Worm (Caenorhabditis elegans) whole organism, late embryonic: ENCODE measurements around the gene ptr-15.

Experiments
- ama-1 ChIP-seq: fragments of 150-350 bp; optimal IDR thresholded peaks from 2 replicates; lab custom pipeline; 2014
- ceh-18 ChIP-seq: sonication (generic microtip); optimal IDR thresholded peaks from 2 replicates; lab custom pipeline; 2016; ENCODE audit warnings: missing genetic modification characterization, missing compliant biosample characterization
- ceh-30 ChIP-seq: fragments of 150-350 bp; optimal IDR thresholded peaks from 2 replicates; lab custom pipeline; 2014; ENCODE audit warnings: missing biosample characterization, missing genetic modification characterization
- che-1 ChIP-seq: sonication (generic microtip); optimal IDR thresholded peaks from 2 replicates; lab custom pipeline; 2016; ENCODE audit warnings: mild to moderate bottlenecking, missing genetic modification characterization, missing compliant biosample characterization
- elt-4 ChIP-seq: sonication (generic microtip); optimal IDR thresholded peaks from 2 replicates; lab custom pipeline; 2016; ENCODE audit warnings: missing genetic modification characterization, missing compliant biosample characterization
- ets-4 ChIP-seq: sonication (generic microtip); optimal IDR thresholded peaks from 2 replicates; lab custom pipeline; 2016; ENCODE audit warnings: missing genetic modification characterization, missing compliant biosample characterization
- fkh-10 ChIP-seq: fragments of 150-350 bp; optimal IDR thresholded peaks from 2 replicates; lab custom pipeline; 2014; ENCODE audit warnings: missing biosample characterization, missing genetic modification reagents, missing genetic modification characterization
- lin-11 ChIP-seq: fragments of 200-800 bp; sonication (Bioruptor generic); optimal IDR thresholded peaks from 2 replicates; lab custom pipeline; 2018; ENCODE audit warnings: mild to moderate bottlenecking, missing genetic modification characterization, missing compliant biosample characterization
- nfya-1 ChIP-seq: sonication (generic microtip); optimal IDR thresholded peaks from 2 replicates; lab custom pipeline; 2017; ENCODE audit warnings: missing genetic modification characterization, mild to moderate bottlenecking, missing compliant biosample characterization, antibody characterized with exemption, moderate library complexity
- nhr-232 ChIP-seq: sonication (generic microtip); optimal IDR thresholded peaks from 2 replicates; lab custom pipeline; 2016; ENCODE audit warnings: missing genetic modification characterization, missing compliant biosample characterization
- pha-4 ChIP-seq: fragments of 150-350 bp; optimal IDR thresholded peaks from 2 replicates; lab custom pipeline; 2018; ENCODE audit warnings: missing biosample characterization, missing genetic modification reagents, missing genetic modification characterization
- tbx-2 ChIP-seq: sonication (generic microtip); optimal IDR thresholded peaks from 2 replicates; lab custom pipeline; 2016; ENCODE audit warnings: missing genetic modification characterization, missing compliant biosample characterization
- ttx-3 ChIP-seq: sonication (generic microtip); optimal IDR thresholded peaks from 2 replicates; lab custom pipeline; 2016; ENCODE audit warnings: missing genetic modification reagents, missing genetic modification characterization, missing compliant biosample characterization
- unc-86 ChIP-seq: sonication (generic microtip); optimal IDR thresholded peaks from 2 replicates; lab custom pipeline; 2016; ENCODE audit warnings: missing genetic modification characterization, missing compliant biosample characterization

- TF ChIP-seq elt-4 (tag; lab: Kevin White, UChicago): no peak
- no peak for TF ChIP-seq nfya-1
- no peak for TF ChIP-seq ets-4
- no peak for TF ChIP-seq tbx-2 (tag; lab: Kevin White, UChicago)
- no peak for TF ChIP-seq ceh-18 (tag; lab: Kevin White, UChicago)
- TF ChIP-seq che-1 (tag; lab: Kevin White, UChicago): no peak
- TF ChIP-seq lin-11 (tag; lab: Kevin White, UChicago): no peak
- no peak for TF ChIP-seq pha-4 (tag; lab: Kevin White, UChicago)
- TF ChIP-seq ama-1: no peak
- TF ChIP-seq ceh-30 (tag; lab: Kevin White, UChicago): no peak
- TF ChIP-seq nhr-232: no peak
- TF ChIP-seq fkh-10 (GFP tag; lab: Kevin White, UChicago): no peak
- no peak for TF ChIP-seq ttx-3 (tag; lab: Kevin White, UChicago)
- no peak for TF ChIP-seq unc-86 (tag; lab: Kevin White, UChicago)
Observed at ce11 chrV:6949770-6950169, 20.0 kb downstream of the ptr-15 start, which contains the start of gene Y57E12B.11.
